Worm (Caenorhabditis elegans): ENCODE measurements around the gene T10B5.8.
A peak's percentile ranks its signal among the peaks of the same experiment; 100 is the strongest.

DNA sequence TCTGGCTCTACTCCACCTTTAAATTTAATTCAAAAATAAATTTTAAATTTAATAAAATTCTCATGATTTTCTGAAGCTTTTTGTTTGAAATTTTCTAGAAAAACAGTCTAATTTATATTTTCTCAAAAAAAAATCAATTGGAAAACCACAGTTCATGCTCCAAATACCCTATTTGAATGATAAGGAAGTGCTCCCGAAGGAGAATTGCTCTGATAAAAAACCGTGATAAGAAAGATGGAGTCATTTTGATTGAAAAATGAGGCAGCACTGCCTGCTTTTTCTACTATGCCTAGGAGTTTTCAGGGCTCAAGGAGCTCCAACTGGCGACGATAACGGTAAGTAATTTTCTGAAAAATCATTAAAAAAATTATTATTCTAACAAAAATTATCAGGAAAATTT is 4.1 kb downstream of the T10B5.8 start, which contains the start of gene T10B5.7:
- TF ChIP-seq nhr-28 (tag; optimal IDR thresholded peaks at IDR 0.05) (peak; percentile 75), ztf-11 (tag; optimal IDR thresholded peaks at IDR 0.05) (no peak), nhr-76 (tag; optimal IDR thresholded peaks at IDR 0.05) (no peak)
